Fruit fly (Drosophila melanogaster) whole organism, embryonic: ENCODE results near the gene Mybbp1A.

Source experiments
- Ada2b ChIP-seq: fragments of 200-800 bp; sonication (Bioruptor generic); IDR thresholded peaks from 2 replicates; pipeline ENCODE4 v1.3.6; 2022; ENCODE audit warnings: missing biosample characterization, missing genetic modification characterization
- BEAF-32 ChIP-seq: fragments of 200-800 bp; sonication (Bioruptor generic); optimal IDR thresholded peaks from 3 replicates; lab custom pipeline; 2017; ENCODE audit warnings: missing biosample characterization, missing genetic modification characterization, mild to moderate bottlenecking, moderate library complexity, missing genetic modification reagents
- Bgb ChIP-seq: fragments of 200-800 bp; sonication (Bioruptor generic); IDR thresholded peaks from 2 replicates; pipeline ENCODE4 v1.3.6; 2022; ENCODE audit warnings: missing biosample characterization, missing genetic modification characterization; ENCODE audit not compliant: partially characterized antibody
- CG1024 ChIP-seq: fragments of 200-800 bp; sonication (Bioruptor generic); IDR thresholded peaks from 2 replicates; pipeline ENCODE4 v1.3.6; 2022; ENCODE audit warnings: missing biosample characterization, missing genetic modification characterization
- CG10267 ChIP-seq: fragments of 200-800 bp; sonication (Bioruptor generic); optimal IDR thresholded peaks from 2 replicates; lab custom pipeline; 2018; ENCODE audit warnings: missing biosample characterization, mild to moderate bottlenecking, missing genetic modification characterization, moderate library complexity
- CG12769 ChIP-seq: fragments of 200-800 bp; sonication (Bioruptor generic); optimal IDR thresholded peaks from 2 replicates; lab custom pipeline; 2019; ENCODE audit warnings: missing biosample characterization, mild to moderate bottlenecking, missing genetic modification characterization, moderate library complexity
- CG14014 ChIP-seq: fragments of 200-800 bp; sonication (Bioruptor generic); IDR thresholded peaks from 2 replicates; pipeline ENCODE4 v1.3.6; 2022; ENCODE audit warnings: missing biosample characterization, missing genetic modification characterization
- CG14860 ChIP-seq: fragments of 200-800 bp; sonication (Bioruptor generic); IDR thresholded peaks from 3 replicates; pipeline ENCODE4 v1.3.6; 2022; ENCODE audit warnings: missing biosample characterization, missing genetic modification characterization; ENCODE audit not compliant: partially characterized antibody
- CG15514 ChIP-seq: fragments of 200-800 bp; sonication (Bioruptor generic); optimal IDR thresholded peaks from 3 replicates; lab custom pipeline; 2017; ENCODE audit warnings: missing biosample characterization, missing genetic modification characterization, mild to moderate bottlenecking, moderate library complexity, missing genetic modification reagents
- CG1603 ChIP-seq: fragments of 200-800 bp; sonication (Bioruptor generic); optimal IDR thresholded peaks from 2 replicates; lab custom pipeline; 2019; ENCODE audit warnings: missing biosample characterization, mild to moderate bottlenecking, missing genetic modification characterization, moderate library complexity
- CG2120 ChIP-seq: fragments of 200-800 bp; sonication (Bioruptor generic); optimal IDR thresholded peaks from 3 replicates; lab custom pipeline; 2016; ENCODE audit warnings: missing biosample characterization, missing genetic modification characterization
- CG2129 ChIP-seq: fragments of 200-800 bp; sonication (Bioruptor generic); IDR thresholded peaks from 2 replicates; pipeline ENCODE4 v1.3.6; 2022; ENCODE audit warnings: missing biosample characterization, missing genetic modification characterization; ENCODE audit not compliant: partially characterized antibody
- CG2678 ChIP-seq: fragments of 200-800 bp; sonication (Bioruptor generic); optimal IDR thresholded peaks from 3 replicates; lab custom pipeline; 2019; ENCODE audit warnings: missing biosample characterization, mild to moderate bottlenecking, missing genetic modification characterization, moderate library complexity
- CG3995 ChIP-seq: fragments of 200-800 bp; sonication (Bioruptor generic); optimal IDR thresholded peaks from 3 replicates; lab custom pipeline; 2016; ENCODE audit warnings: missing biosample characterization, missing genetic modification characterization
- CG4424 ChIP-seq: fragments of 200-800 bp; sonication (Bioruptor generic); optimal IDR thresholded peaks from 3 replicates; lab custom pipeline; 2016; ENCODE audit warnings: missing biosample characterization, missing genetic modification characterization
- CG6683 ChIP-seq: fragments of 200-800 bp; sonication (Bioruptor generic); optimal IDR thresholded peaks from 2 replicates; lab custom pipeline; 2017; ENCODE audit warnings: missing biosample characterization, mild to moderate bottlenecking, missing genetic modification characterization, missing genetic modification reagents
- CG6689 ChIP-seq: fragments of 200-800 bp; sonication (Bioruptor generic); IDR thresholded peaks from 2 replicates; pipeline ENCODE4 v1.3.6; 2022; ENCODE audit warnings: missing biosample characterization, missing genetic modification characterization
- CG9215 ChIP-seq: fragments of 200-800 bp; sonication (Bioruptor generic); IDR thresholded peaks from 2 replicates; pipeline ENCODE4 v1.3.6; 2022; ENCODE audit warnings: missing biosample characterization, missing genetic modification characterization
- Camta ChIP-seq: fragments of 200-800 bp; sonication (Bioruptor generic); optimal IDR thresholded peaks from 2 replicates; lab custom pipeline; 2016; ENCODE audit warnings: missing biosample characterization, missing genetic modification characterization
- Chrac-16 ChIP-seq: fragments of 200-800 bp; sonication (Bioruptor generic); optimal IDR thresholded peaks from 3 replicates; lab custom pipeline; 2016; ENCODE audit warnings: missing biosample characterization, missing genetic modification characterization
- Doc3 ChIP-seq: fragments of 200-800 bp; sonication (Bioruptor generic); IDR thresholded peaks from 3 replicates; pipeline ENCODE4 v1.3.6; 2022; ENCODE audit warnings: missing biosample characterization, missing genetic modification characterization; ENCODE audit not compliant: partially characterized antibody
- Dref ChIP-seq: fragments of 200-800 bp; sonication (Bioruptor generic); IDR thresholded peaks from 2 replicates; pipeline ENCODE4 v1.3.6; 2022; ENCODE audit warnings: missing biosample characterization, missing genetic modification characterization
- HHEX ChIP-seq: fragments of 200-800 bp; sonication (Bioruptor generic); optimal IDR thresholded peaks from 3 replicates; lab custom pipeline; 2017; ENCODE audit warnings: missing biosample characterization, mild to moderate bottlenecking, missing genetic modification characterization, missing genetic modification reagents
- HLHmδ ChIP-seq: fragments of 200-800 bp; sonication (Bioruptor generic); optimal IDR thresholded peaks from 2 replicates; lab custom pipeline; 2018; ENCODE audit warnings: missing biosample characterization, mild to moderate bottlenecking, missing genetic modification characterization, moderate library complexity
- Hr51 ChIP-seq, 2 experiments: fragments of 200-800 bp; sonication (Bioruptor generic); optimal IDR thresholded peaks; 2 replicates in 1 of 2; 3 replicates in 1 of 2; lab custom pipeline; 2016 to 2018; ENCODE audit warnings: missing biosample characterization in 2 of 2, missing genetic modification characterization in 2 of 2, mild to moderate bottlenecking in 1 of 2, moderate library complexity in 1 of 2
- MBD-R2 ChIP-seq: fragments of 200-800 bp; sonication (Bioruptor generic); IDR thresholded peaks from 2 replicates; pipeline ENCODE4 v1.3.6; 2022; ENCODE audit warnings: missing biosample characterization, missing genetic modification characterization
- Med ChIP-seq: fragments of 200-800 bp; sonication (Bioruptor generic); peaks from one replicate; lab custom pipeline; 2016; ENCODE audit warnings: missing biosample characterization, missing genetic modification characterization, mild to moderate bottlenecking, inconsistent platforms, moderate library complexity
- NK7.1 ChIP-seq: fragments of 200-800 bp; sonication (Bioruptor generic); optimal IDR thresholded peaks from 3 replicates; lab custom pipeline; 2016; ENCODE audit warnings: missing biosample characterization, missing genetic modification characterization
- Nf-YB ChIP-seq: fragments of 200-800 bp; sonication (Bioruptor generic); optimal IDR thresholded peaks from 3 replicates; lab custom pipeline; 2019; ENCODE audit warnings: missing biosample characterization, mild to moderate bottlenecking, missing genetic modification characterization, moderate library complexity
- PHDP ChIP-seq: fragments of 200-800 bp; sonication (Bioruptor generic); optimal IDR thresholded peaks from 3 replicates; lab custom pipeline; 2018; ENCODE audit warnings: missing biosample characterization, mild to moderate bottlenecking, missing genetic modification characterization, moderate library complexity
- Scr ChIP-seq: fragments of 200-800 bp; sonication (Bioruptor generic); IDR thresholded peaks from 2 replicates; pipeline ENCODE4 v1.3.6; 2022; ENCODE audit warnings: missing biosample characterization, missing genetic modification characterization; ENCODE audit not compliant: partially characterized antibody
- Sox100B ChIP-seq: fragments of 200-800 bp; sonication (Bioruptor generic); optimal IDR thresholded peaks from 3 replicates; lab custom pipeline; 2018; ENCODE audit warnings: missing biosample characterization, mild to moderate bottlenecking, missing genetic modification characterization
- Sry-δ ChIP-seq: fragments of 200-800 bp; sonication (Bioruptor generic); optimal IDR thresholded peaks from 2 replicates; lab custom pipeline; 2016; ENCODE audit warnings: missing biosample characterization, missing genetic modification characterization
- ash1 ChIP-seq: fragments of 200-800 bp; sonication (Bioruptor generic); optimal IDR thresholded peaks from 2 replicates; lab custom pipeline; 2018; ENCODE audit warnings: missing biosample characterization, mild to moderate bottlenecking, missing genetic modification characterization
- bigmax ChIP-seq: fragments of 200-800 bp; sonication (Bioruptor generic); optimal IDR thresholded peaks from 2 replicates; lab custom pipeline; 2018; ENCODE audit warnings: missing biosample characterization, mild to moderate bottlenecking, missing genetic modification characterization
- fd3F ChIP-seq: fragments of 200-800 bp; sonication (Bioruptor generic); optimal IDR thresholded peaks from 2 replicates; lab custom pipeline; 2018; ENCODE audit warnings: missing biosample characterization, mild to moderate bottlenecking, missing genetic modification characterization, moderate library complexity
- ftz-f1 ChIP-seq: fragments of 200-800 bp; sonication (Bioruptor generic); optimal IDR thresholded peaks from 2 replicates; lab custom pipeline; 2016; ENCODE audit warnings: missing biosample characterization, missing genetic modification characterization
- gem ChIP-seq: fragments of 200-800 bp; sonication (Bioruptor generic); optimal IDR thresholded peaks from 2 replicates; lab custom pipeline; 2019; ENCODE audit warnings: missing biosample characterization, mild to moderate bottlenecking, missing genetic modification characterization, moderate library complexity
- gro ChIP-seq: fragments of 200-800 bp; sonication (Bioruptor generic); optimal IDR thresholded peaks from 2 replicates; lab custom pipeline; 2016; ENCODE audit warnings: missing biosample characterization, missing genetic modification characterization
- h ChIP-seq: fragments of >200 bp; optimal IDR thresholded peaks from 2 replicates; lab custom pipeline; 2017
- jing ChIP-seq: fragments of 200-800 bp; sonication (Bioruptor generic); optimal IDR thresholded peaks from 2 replicates; lab custom pipeline; 2018; ENCODE audit warnings: missing biosample characterization, mild to moderate bottlenecking, missing genetic modification characterization
- lbe ChIP-seq: fragments of 200-800 bp; sonication (Bioruptor generic); optimal IDR thresholded peaks from 2 replicates; lab custom pipeline; 2016; ENCODE audit warnings: missing biosample characterization, mild to moderate bottlenecking, missing genetic modification characterization
- otp ChIP-seq: fragments of 200-800 bp; sonication (Bioruptor generic); IDR thresholded peaks from 3 replicates; pipeline ENCODE4, ENCODE4 v1.3.6; 2022; ENCODE audit warnings: missing biosample characterization, missing genetic modification characterization
- pnt ChIP-seq: fragments of 200-800 bp; sonication (Bioruptor generic); optimal IDR thresholded peaks from 3 replicates; lab custom pipeline; 2016; ENCODE audit warnings: missing biosample characterization, missing genetic modification characterization
- rib ChIP-seq: fragments of 200-800 bp; sonication (Bioruptor generic); IDR thresholded peaks from 2 replicates; pipeline ENCODE4 v1.3.6; 2022; ENCODE audit warnings: missing biosample characterization, missing genetic modification characterization
- scrt ChIP-seq: fragments of 200-800 bp; sonication (Bioruptor generic); optimal IDR thresholded peaks from 2 replicates; lab custom pipeline; 2018; ENCODE audit warnings: missing biosample characterization, mild to moderate bottlenecking, missing genetic modification characterization, moderate library complexity
- sob ChIP-seq: fragments of 200-800 bp; sonication (Bioruptor generic); IDR thresholded peaks from 2 replicates; pipeline ENCODE4 v1.3.6; 2022; ENCODE audit warnings: missing biosample characterization, missing genetic modification characterization
- tgo ChIP-seq: fragments of 200-800 bp; sonication (Bioruptor generic); IDR thresholded peaks from 3 replicates; pipeline ENCODE4 v1.3.6; 2022; ENCODE audit warnings: missing biosample characterization, missing genetic modification characterization
- unc-4 ChIP-seq: fragments of 200-800 bp; sonication (Bioruptor generic); IDR thresholded peaks from 2 replicates; pipeline ENCODE4 v1.3.6; 2022; ENCODE audit warnings: missing biosample characterization, missing genetic modification characterization; ENCODE audit not compliant: partially characterized antibody
- zen2 ChIP-seq: fragments of 200-800 bp; sonication (Bioruptor generic); IDR thresholded peaks from 3 replicates; pipeline ENCODE4 v1.3.6; 2022; ENCODE audit warnings: missing biosample characterization, missing genetic modification characterization; ENCODE audit not compliant: partially characterized antibody

Gene Mybbp1A

dm6 chrX:623357-623756 lies 6.2 kb upstream of the Mybbp1A start, which contains the start of gene CG13369 (continued):
- TF ChIP-seq CG1024 (GFP tag; lab: Robert Waterston, UW): no peak
- TF ChIP-seq otp (GFP tag; lab: Robert Waterston, UW): no peak
- TF ChIP-seq HHEX (GFP tag; lab: Kevin White, UChicago): no peak
- no peak for TF ChIP-seq CG1603
- TF ChIP-seq MBD-R2: peak; percentile 36
- no peak for TF ChIP-seq CG14014 (GFP tag; lab: Robert Waterston, UW)
- TF ChIP-seq CG15514: peak; percentile 32
- peak; percentile 78 for TF ChIP-seq ftz-f1
- no peak for TF ChIP-seq Nf-YB (GFP tag; lab: Kevin White, UChicago)
- peak; percentile 19 for TF ChIP-seq BEAF-32 (GFP tag; lab: Kevin White, UChicago)
- TF ChIP-seq tgo: no peak
- TF ChIP-seq gro (GFP tag; lab: Kevin White, UChicago): no peak
- no peak for TF ChIP-seq Ada2b (GFP tag; lab: Robert Waterston, UW)
- TF ChIP-seq h (lab: Kevin White, UChicago): no peak
- peak; percentile 46 for TF ChIP-seq Scr
- TF ChIP-seq, all 482 proteins: peak for 19

dm6 chrX:625157-625627 lies 4.4 kb upstream of the Mybbp1A start, which contains the start of the genes CG13364 and Hinfp:
TSS of gene CG13364 (minus strand) at chrX:625203.
TSS of gene Hinfp (plus strand) at chrX:625542.
- TF ChIP-seq Dref (peak; percentile 69), unc-4 (GFP tag; lab: Robert Waterston, UW) (peak; percentile 78), bigmax (GFP tag; lab: Kevin White, UChicago) (no peak), HLHmδ (no peak), sob (GFP tag; lab: Robert Waterston, UW) (no peak), Sox100B (GFP tag; lab: Kevin White, UChicago) (peak; percentile 5), CG10267 (tag; lab: Kevin White, UChicago) (peak; percentile 34), CG2129 (GFP tag; lab: Robert Waterston, UW) (peak; percentile 23), zen2 (GFP tag; lab: Robert Waterston, UW) (peak; percentile 61; the same call in 2 of the 3 replicates), CG3995 (GFP tag; lab: Kevin White, UChicago) (peak; percentile 6), Sry-δ (GFP tag; lab: Kevin White, UChicago) (peak; percentile 45), CG6689 (GFP tag; lab: Robert Waterston, UW) (no peak), Med (peak; percentile 33), Camta (no peak), pnt (GFP tag; lab: Kevin White, UChicago) (no peak), PHDP (tag; lab: Kevin White, UChicago) (no peak), CG6683 (GFP tag; lab: Kevin White, UChicago) (no peak), CG9215 (GFP tag; lab: Robert Waterston, UW) (no peak), CG12769 (no peak), NK7.1 (GFP tag; lab: Kevin White, UChicago) (no peak), CG15514 (peak; percentile 83), CG4424 (GFP tag; lab: Kevin White, UChicago) (no peak), CG2678 (peak; percentile 6), rib (GFP tag; lab: Robert Waterston, UW) (no peak), CG14860 (GFP tag; lab: Robert Waterston, UW) (peak; percentile 82), gem (tag; lab: Kevin White, UChicago) (peak; percentile 19), Hr51 (GFP tag; optimal IDR thresholded peaks at IDR 0.05; lab: Kevin White, UChicago) (no peak), ash1 (GFP tag; lab: Kevin White, UChicago) (no peak), Doc3 (peak; percentile 67; the same call in 2 of the 3 replicates), Chrac-16 (GFP tag; lab: Kevin White, UChicago) (no peak), fd3F (no peak), scrt (GFP tag; lab: Kevin White, UChicago) (no peak), jing (GFP tag; lab: Kevin White, UChicago) (no peak), Bgb (GFP tag; lab: Robert Waterston, UW) (peak; percentile 64), lbe (peak; percentile 19), CG2120 (GFP tag; lab: Kevin White, UChicago) (no peak)
